Worm (Caenorhabditis elegans) whole organism, midembryonic: ENCODE results near the gene chil-25.

ENCODE experiments used
- flt-1 ChIP-seq: fragments of 200-800 bp; sonication (Bioruptor generic); IDR thresholded peaks from 2 replicates; pipeline ENCODE4 v1.3.6; 2022; ENCODE audit warnings: missing genetic modification characterization, missing compliant biosample characterization
- med-1 ChIP-seq: sonication (generic microtip); optimal IDR thresholded peaks from 2 replicates; lab custom pipeline; 2017; ENCODE audit warnings: missing genetic modification characterization, mild to moderate bottlenecking, missing compliant biosample characterization, antibody characterized with exemption, missing genetic modification reagents; ENCODE audit not compliant: insufficient read depth
- ztf-29 ChIP-seq: fragments of 200-800 bp; sonication (Bioruptor generic); IDR thresholded peaks from 2 replicates; pipeline ENCODE4 v1.3.6; 2022; ENCODE audit warnings: missing genetic modification reagents, missing genetic modification characterization, missing compliant biosample characterization

ce11 chrII:9493242-9494058 is 19.2 kb upstream of the chil-25 start:
- TF ChIP-seq ztf-29 (no peak), flt-1 (GFP tag; lab: Robert Waterston, UW) (no peak), med-1 (GFP tag; lab: Kevin White, UChicago) (no peak)
